Worm (Caenorhabditis elegans): ENCODE measurements around the gene rpl-2.
A peak's percentile ranks its signal among the peaks of the same experiment; 100 is the strongest.

Gene rpl-2

DNA sequence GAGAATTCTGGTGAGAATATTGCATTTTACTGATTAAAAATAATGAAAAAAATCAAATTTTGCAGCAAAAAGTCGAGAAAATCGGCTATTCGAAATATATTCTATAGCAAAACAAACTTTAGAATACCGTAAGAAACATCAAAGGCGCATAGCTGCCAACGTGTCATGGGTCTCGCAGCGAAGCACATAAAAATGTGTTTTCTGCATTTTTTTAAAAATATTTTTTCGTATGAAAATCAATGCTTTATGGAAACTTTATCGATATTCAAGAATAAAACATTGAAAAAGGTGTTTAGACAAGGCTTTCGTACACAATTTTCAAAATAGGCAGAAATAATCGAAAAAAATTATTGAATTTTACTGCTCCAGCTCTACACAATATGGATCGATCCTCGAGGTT is 3.0 kb upstream of the rpl-2 start (continued):
- TF ChIP-seq dpff-1 (tag; optimal IDR thresholded peaks at IDR 0.05) (no peak), pbrm-1 (GFP tag; IDR thresholded peaks at IDR 0.05) (no peak), D2030.7 (GFP tag; IDR thresholded peaks at IDR 0.05) (peak; percentile 73), lin-26 (GFP tag; IDR thresholded peaks at IDR 0.05) (no peak), ceh-100 (GFP tag; IDR thresholded peaks at IDR 0.05) (no peak), ets-4 (GFP tag; optimal IDR thresholded peaks at IDR 0.05) (no peak), gei-17 (GFP tag; optimal IDR thresholded peaks at IDR 0.05) (no peak)

ce11 chrV:20476981-20477380 is 2.5 kb upstream of the rpl-2 start:
- TF ChIP-seq F33H1.4 (GFP tag; IDR thresholded peaks at IDR 0.05) (peak; percentile 43), ceh-58 (GFP tag; IDR thresholded peaks at IDR 0.05) (no peak), madf-6 (GFP tag; IDR thresholded peaks at IDR 0.05) (peak; percentile 42; the same call in 1 of the 2 replicates)

- peak; percentile 50 for TF ChIP-seq madf-6 (GFP tag; IDR thresholded peaks at IDR 0.05)
Measured at ce11 chrV:20480227-20480626, 738 bp downstream of the rpl-2 start.

- TF ChIP-seq mcd-1 (GFP tag; IDR thresholded peaks at IDR 0.05) (peak; percentile 46; the same call in 1 of the 2 replicates), D2030.7 (GFP tag; IDR thresholded peaks at IDR 0.05) (peak; percentile 30; the same call in 1 of the 2 replicates), attf-6 (GFP tag; IDR thresholded peaks at IDR 0.05) (peak; percentile 80), ekl-4 (GFP tag; IDR thresholded peaks at IDR 0.05) (peak; percentile 83), madf-3 (GFP tag; IDR thresholded peaks at IDR 0.05) (peak; percentile 87), egl-44 (GFP tag; IDR thresholded peaks at IDR 0.05) (peak; percentile 66; the same call in 1 of the 2 replicates), B0336.3 (GFP tag; IDR thresholded peaks at IDR 0.05) (peak; percentile 66), snpc-1.3 (tag; optimal IDR thresholded peaks at IDR 0.05; ENCODE audit: insufficient read depth) (no peak), cebp-1 (GFP tag; IDR thresholded peaks at IDR 0.05) (no peak), cebp-1 (tag; optimal IDR thresholded peaks at IDR 0.05) (peak; percentile 4), hsf-1 (GFP tag; IDR thresholded peaks at IDR 0.05) (0 out of 2 replicates have a peak, but pooled peaks have one; percentile 41), F33H1.4 (GFP tag; IDR thresholded peaks at IDR 0.05) (peak; percentile 43), madf-6 (GFP tag; IDR thresholded peaks at IDR 0.05) (peak; percentile 74), athp-1 (tag; optimal IDR thresholded peaks at IDR 0.05) (no peak), snpc-3.4 (tag; optimal IDR thresholded peaks at IDR 0.05) (no peak), ccch-3 (GFP tag; optimal IDR thresholded peaks at IDR 0.05) (no peak), mxl-1 (tag; optimal IDR thresholded peaks at IDR 0.05) (no peak), lsl-1 (GFP tag; optimal IDR thresholded peaks at IDR 0.05) (no peak), B0019.2 (GFP tag; conservative IDR thresholded peaks at IDR 0.05) (0 out of 2 replicates have a peak, but pooled peaks have one; percentile 11), lsy-27 (tag; optimal IDR thresholded peaks at IDR 0.05; ENCODE audit: borderline replicate concordance, insufficient read depth) (no peak), lin-26 (GFP tag; IDR thresholded peaks at IDR 0.05) (peak; percentile 51), lin-35 (GFP tag; optimal IDR thresholded peaks at IDR 0.05) (no peak), unc-130 (GFP tag; optimal IDR thresholded peaks at IDR 0.05) (no peak), B0035.1 (tag; optimal IDR thresholded peaks at IDR 0.05) (no peak), Y53G8AR.9 (GFP tag; conservative IDR thresholded peaks at IDR 0.05) (peak; percentile 84), hmg-1.2 (GFP tag; IDR thresholded peaks at IDR 0.05) (peak; percentile 33; the same call in 1 of the 2 replicates), C17E4.6 (GFP tag; IDR thresholded peaks at IDR 0.05) (peak; percentile 23; the same call in 1 of the 2 replicates), ceh-40 (GFP tag; IDR thresholded peaks at IDR 0.05) (peak; percentile 52; the same call in 1 of the 2 replicates), nhr-179 (tag; optimal IDR thresholded peaks at IDR 0.05) (no peak), Y53F4B.3 (GFP tag; IDR thresholded peaks at IDR 0.05) (no peak), zfh-2 (GFP tag; conservative IDR thresholded peaks at IDR 0.05) (no peak), egrh-3 (GFP tag; IDR thresholded peaks at IDR 0.05) (no peak), dox-1 (GFP tag; IDR thresholded peaks at IDR 0.05) (0 out of 2 replicates have a peak, but pooled peaks have one; percentile 7), pbrm-1 (GFP tag; IDR thresholded peaks at IDR 0.05) (peak; percentile 59; the same call in 1 of the 2 replicates), lin-54 (GFP tag; optimal IDR thresholded peaks at IDR 0.05) (peak; percentile 43), rcor-1 (GFP tag; IDR thresholded peaks at IDR 0.05) (peak; percentile 69), somi-1 (GFP tag; optimal IDR thresholded peaks at IDR 0.05) (no peak)
Measured at ce11 chrV:20480790-20481189, 1.3 kb downstream of the rpl-2 start.
